Worm (Caenorhabditis elegans): ENCODE results near the gene K08F9.3.
"Not testable (repeated sequence)": the region's sequence is repeated elsewhere in the genome, so short reads cannot be mapped to it uniquely, and the experiment has no call there.

The K08F9.3 gene

ce11 chrV:15140247-15140646, at the start of gene K08F9.3:
Gene K08F9.3 (plus strand): TSS chrV:15140547.
- no peak for TF ChIP-seq lsy-12 (tag; optimal IDR thresholded peaks at IDR 0.05)

ce11 chrV:15092666-15093065, 47.7 kb upstream of the K08F9.3 start, which contains the start of gene txt-12:
Gene txt-12 (plus strand): TSS chrV:15092966.
- TF ChIP-seq pha-4 (tag; optimal IDR thresholded peaks at IDR 0.05) = peak; percentile 77
- no peak for TF ChIP-seq nhr-237 (tag; optimal IDR thresholded peaks at IDR 0.05)

DNA sequence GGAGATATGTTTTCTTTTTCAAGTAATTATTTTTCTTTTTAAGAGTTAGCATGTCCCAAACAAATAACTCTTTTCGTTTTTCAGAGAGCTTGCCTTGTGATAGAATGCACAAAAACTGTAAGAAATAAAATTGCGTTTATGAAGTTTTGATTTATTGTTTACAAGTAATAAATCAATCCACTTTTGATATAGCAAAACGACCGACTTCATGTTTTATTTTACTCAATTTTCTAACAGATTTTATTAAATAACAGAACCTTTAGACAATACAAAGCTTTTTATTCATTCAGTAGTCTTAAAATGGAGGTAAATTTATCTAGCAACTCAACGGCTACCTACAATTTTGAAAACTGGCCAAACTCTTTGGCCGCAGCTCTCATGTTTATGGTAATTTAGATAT, 45.6 kb upstream of the K08F9.3 start, which contains the start of gene srx-78:
TSS of gene srx-78 (plus strand) at position 301 of the 400 bp plus-strand sequence.
- TF ChIP-seq nhr-237 (tag; optimal IDR thresholded peaks at IDR 0.05) (no peak), nhr-11 (tag; optimal IDR thresholded peaks at IDR 0.05) (no peak), sea-2 (GFP tag; optimal IDR thresholded peaks at IDR 0.05) (no peak), lsy-12 (tag; optimal IDR thresholded peaks at IDR 0.05) (no peak), ceh-82 (tag; optimal IDR thresholded peaks at IDR 0.05) (no peak), tbx-2 (tag; optimal IDR thresholded peaks at IDR 0.05) (no peak), fkh-10 (GFP tag; optimal IDR thresholded peaks at IDR 0.05) (no peak), elt-1 (tag; optimal IDR thresholded peaks at IDR 0.05) (no peak), nhr-77 (tag; optimal IDR thresholded peaks at IDR 0.05) (no peak), jun-1 (tag; optimal IDR thresholded peaks at IDR 0.05) (no peak), ztf-11 (tag; optimal IDR thresholded peaks at IDR 0.05) (no peak), lin-15B (tag; optimal IDR thresholded peaks at IDR 0.05) (no peak), fkh-2 (tag; optimal IDR thresholded peaks at IDR 0.05) (no peak), daf-12 (tag; optimal IDR thresholded peaks at IDR 0.05) (no peak)

DNA sequence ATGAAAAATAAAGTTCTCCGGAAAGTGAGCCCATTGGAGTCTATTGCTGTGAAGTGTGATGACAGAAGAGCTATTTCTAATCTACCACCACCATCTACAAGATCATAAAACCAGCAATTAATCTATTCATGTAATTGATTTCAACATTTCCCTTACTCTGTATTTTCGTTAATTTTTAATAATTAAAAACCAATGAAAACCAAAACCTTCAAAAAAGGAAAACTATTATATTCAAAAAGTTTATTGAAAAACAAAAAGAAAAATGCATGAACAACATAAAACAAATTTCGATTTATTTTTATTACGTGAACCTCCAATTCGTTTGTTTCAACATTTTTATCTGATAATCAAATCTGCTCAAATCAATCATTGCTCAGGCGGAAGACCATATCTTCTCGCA, 40.9 kb upstream of the K08F9.3 start, which contains the start of gene C01G10.1:
TSS of gene C01G10.1 (plus strand) at position 301 of the 400 bp plus-strand sequence.
- no peak for TF ChIP-seq nhr-237 (tag; optimal IDR thresholded peaks at IDR 0.05)
- TF ChIP-seq ceh-82 (tag; optimal IDR thresholded peaks at IDR 0.05) = no peak
- no peak for TF ChIP-seq nhr-77 (tag; optimal IDR thresholded peaks at IDR 0.05)
- TF ChIP-seq ztf-4 (tag; optimal IDR thresholded peaks at IDR 0.05) = no peak
- no peak for TF ChIP-seq ztf-11 (tag; optimal IDR thresholded peaks at IDR 0.05)
- no peak for TF ChIP-seq nfya-1 (tag; optimal IDR thresholded peaks at IDR 0.05; ENCODE audit: insufficient read depth)
- no peak for TF ChIP-seq mml-1 (tag; optimal IDR thresholded peaks at IDR 0.05)
- no peak for TF ChIP-seq fkh-2 (tag; optimal IDR thresholded peaks at IDR 0.05)
- no peak for TF ChIP-seq ceh-28 (tag; optimal IDR thresholded peaks at IDR 0.05)
- no peak for TF ChIP-seq egl-5 (tag; optimal IDR thresholded peaks at IDR 0.05)
- TF ChIP-seq unc-39 (tag; optimal IDR thresholded peaks at IDR 0.05) = no peak
- TF ChIP-seq elt-1 (tag; optimal IDR thresholded peaks at IDR 0.05) = no peak

ce11 chrV:15105893-15106598, 34.3 kb upstream of the K08F9.3 start, which contains the start of gene C01G10.14:
Gene C01G10.14 (minus strand): TSS chrV:15105943.
- not testable (repeated sequence) for TF ChIP-seq nhr-11, nhr-28, ztf-4 (tag; optimal IDR thresholded peaks at IDR 0.05)

DNA sequence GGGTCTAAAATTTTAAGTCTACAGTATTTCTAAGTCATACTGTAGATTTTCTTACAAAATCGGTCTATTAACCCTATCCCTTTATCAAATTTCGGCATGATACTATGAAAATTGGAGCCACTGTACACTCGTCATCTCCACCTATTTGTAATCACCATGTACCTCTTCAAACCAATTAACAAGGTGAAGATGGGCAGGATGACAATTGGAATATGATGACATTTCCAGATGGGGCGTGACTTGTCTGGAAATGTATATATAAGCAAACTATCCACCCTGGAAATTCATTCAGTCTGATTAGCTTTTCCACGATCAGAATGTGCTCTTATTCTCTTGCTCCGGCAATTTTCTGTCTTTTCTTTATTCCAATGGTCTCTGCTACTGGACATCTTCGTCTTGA, 31.1 kb upstream of the K08F9.3 start, which contains the start of gene Y75B12A.2:
TSS of gene Y75B12A.2 (plus strand) at position 301 of the 400 bp plus-strand sequence.
- TF ChIP-seq nhr-25 (tag; optimal IDR thresholded peaks at IDR 0.05) = no peak
- TF ChIP-seq nhr-76 (tag; optimal IDR thresholded peaks at IDR 0.05) = no peak
- no peak for TF ChIP-seq fos-1 (tag; optimal IDR thresholded peaks at IDR 0.05)
- TF ChIP-seq nhr-12 (tag; optimal IDR thresholded peaks at IDR 0.05) = no peak
- TF ChIP-seq zag-1 (tag; optimal IDR thresholded peaks at IDR 0.05) = no peak
- no peak for TF ChIP-seq elt-1 (tag; optimal IDR thresholded peaks at IDR 0.05)
- no peak for TF ChIP-seq lin-39 (tag; optimal IDR thresholded peaks at IDR 0.05)
- TF ChIP-seq ztf-4 (tag; optimal IDR thresholded peaks at IDR 0.05) = no peak

- TF ChIP-seq eor-1 (tag; optimal IDR thresholded peaks at IDR 0.05) = no peak
- no peak for TF ChIP-seq pha-4 (tag; optimal IDR thresholded peaks at IDR 0.05)
- no peak for TF ChIP-seq lin-15B (tag; optimal IDR thresholded peaks at IDR 0.05)
- no peak for TF ChIP-seq nhr-11 (tag; optimal IDR thresholded peaks at IDR 0.05)
- no peak for TF ChIP-seq tbx-2 (tag; optimal IDR thresholded peaks at IDR 0.05)
- TF ChIP-seq snpc-4 (tag; optimal IDR thresholded peaks at IDR 0.05) = no peak
- no peak for TF ChIP-seq ceh-9 (tag; optimal IDR thresholded peaks at IDR 0.05)
- no peak for TF ChIP-seq unc-62 (GFP tag; optimal IDR thresholded peaks at IDR 0.05)
- no peak for TF ChIP-seq ztf-11 (tag; optimal IDR thresholded peaks at IDR 0.05)
- TF ChIP-seq fos-1 (tag; optimal IDR thresholded peaks at IDR 0.05) = no peak
- TF ChIP-seq pqm-1 (tag; optimal IDR thresholded peaks at IDR 0.05) = no peak
- no peak for TF ChIP-seq elt-2 (tag; optimal IDR thresholded peaks at IDR 0.05)
- no peak for TF ChIP-seq egl-5 (tag; optimal IDR thresholded peaks at IDR 0.05)
- TF ChIP-seq ZK546.5 (tag; optimal IDR thresholded peaks at IDR 0.05) = no peak
- no peak for TF ChIP-seq nhr-237 (tag; optimal IDR thresholded peaks at IDR 0.05)
- TF ChIP-seq nhr-43 (tag; optimal IDR thresholded peaks at IDR 0.05; ENCODE audit: poor library complexity, severe bottlenecking) = no peak
Observed at ce11 chrV:15111660-15112059, 28.7 kb upstream of the K08F9.3 start, which contains the start of gene T01G5.7. Gene T01G5.7 (plus strand): TSS chrV:15111960.

Data from whole organism, L3 larva.